Worm (Caenorhabditis elegans): Measurements from ENCODE around the gene ula-1.

DNA sequence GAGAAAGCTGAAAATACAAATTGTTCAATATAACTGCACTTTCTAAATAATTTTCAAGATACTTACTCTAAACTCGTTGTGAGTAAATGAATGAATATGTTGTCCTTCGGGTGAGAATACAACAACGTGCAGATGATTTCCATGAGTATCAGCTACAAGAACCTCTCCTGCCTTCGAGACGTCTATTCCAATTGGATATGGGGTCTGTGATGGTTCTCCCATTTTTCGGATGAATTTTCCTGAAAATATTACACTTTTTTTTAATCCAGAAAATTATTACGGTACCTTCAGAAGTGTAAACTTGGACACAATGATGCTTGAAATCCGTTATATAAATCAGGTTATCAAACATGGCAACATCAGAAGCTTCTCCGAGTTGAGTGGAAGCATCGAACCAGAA is 24.8 kb downstream of the ula-1 start:
- TF ChIP-seq madf-10 (tag; optimal IDR thresholded peaks at IDR 0.05) = no peak
- TF ChIP-seq attf-5 (GFP tag; optimal IDR thresholded peaks at IDR 0.05) = no peak
- TF ChIP-seq tbp1 (GFP tag; optimal IDR thresholded peaks at IDR 0.05) = no peak
- TF ChIP-seq rcor-1 (GFP tag; IDR thresholded peaks at IDR 0.05) = no peak

Measured in whole organism, young adult.